Fruit fly (Drosophila melanogaster) whole organism, embryonic: ENCODE measurements around the gene CG42305.

Experiments
- CG1024 ChIP-seq: fragments of 200-800 bp; sonication (Bioruptor generic); IDR thresholded peaks from 2 replicates; pipeline ENCODE4 v1.3.6; 2022; ENCODE audit warnings: missing biosample characterization, missing genetic modification characterization
- CG10959 ChIP-seq: fragments of 200-800 bp; sonication (Bioruptor generic); IDR thresholded peaks from 2 replicates; pipeline ENCODE4 v1.3.6; 2022; ENCODE audit warnings: missing biosample characterization, missing genetic modification characterization
- CG16813 ChIP-seq: fragments of 200-800 bp; sonication (Bioruptor generic); IDR thresholded peaks from 3 replicates; pipeline ENCODE4 v1.3.6; 2022; ENCODE audit warnings: missing biosample characterization, missing genetic modification characterization; ENCODE audit not compliant: partially characterized antibody
- CG2889 ChIP-seq: fragments of 200-800 bp; sonication (Bioruptor generic); IDR thresholded peaks from 3 replicates; pipeline ENCODE4 v1.3.6; 2022; ENCODE audit warnings: missing biosample characterization, missing genetic modification characterization
- CG3407 ChIP-seq: fragments of 200-800 bp; sonication (Bioruptor generic); optimal IDR thresholded peaks from 2 replicates; lab custom pipeline; 2018; ENCODE audit warnings: missing biosample characterization, mild to moderate bottlenecking, missing genetic modification characterization
- CG6654 ChIP-seq: fragments of 200-800 bp; sonication (Bioruptor generic); optimal IDR thresholded peaks from 2 replicates; lab custom pipeline; 2017; ENCODE audit warnings: missing biosample characterization, mild to moderate bottlenecking, missing genetic modification characterization
- CG8478 ChIP-seq: fragments of >200 bp; optimal IDR thresholded peaks from 2 replicates; lab custom pipeline; 2018
- CG8765 ChIP-seq: fragments of 200-800 bp; sonication (Bioruptor generic); IDR thresholded peaks from 2 replicates; pipeline ENCODE4 v1.3.6; 2022; ENCODE audit warnings: missing biosample characterization, missing genetic modification characterization
- CG9817 ChIP-seq: fragments of 200-800 bp; sonication (Bioruptor generic); optimal IDR thresholded peaks from 2 replicates; lab custom pipeline; 2018; ENCODE audit warnings: missing biosample characterization, mild to moderate bottlenecking, missing genetic modification characterization, moderate library complexity
- Dfd ChIP-seq, 2 experiments: fragments of >200 bp; optimal IDR thresholded peaks; 2 replicates each; lab custom pipeline; 2017; ENCODE audit warnings: missing biosample characterization in 2 of 2, missing genetic modification characterization in 2 of 2
- Ets65A ChIP-seq: fragments of 200-800 bp; sonication (Bioruptor generic); peaks from one replicate; lab custom pipeline; 2016; ENCODE audit warnings: missing biosample characterization, missing genetic modification characterization
- Hr39 ChIP-seq: fragments of >200 bp; optimal IDR thresholded peaks from 2 replicates; lab custom pipeline; 2017
- Jarid2 ChIP-seq: fragments of 200-800 bp; sonication (Bioruptor generic); optimal IDR thresholded peaks from 3 replicates; lab custom pipeline; 2017; ENCODE audit warnings: mild to moderate bottlenecking, missing biosample characterization, missing genetic modification reagents, missing genetic modification characterization
- Six4 ChIP-seq: fragments of 200-800 bp; sonication (Bioruptor generic); optimal IDR thresholded peaks from 2 replicates; lab custom pipeline; 2016; ENCODE audit warnings: missing biosample characterization, missing genetic modification characterization
- btn ChIP-seq: fragments of 200-800 bp; sonication (Bioruptor generic); optimal IDR thresholded peaks from 2 replicates; lab custom pipeline; 2016; ENCODE audit warnings: missing biosample characterization, missing genetic modification characterization
- ci ChIP-seq: fragments of 200-800 bp; sonication (Bioruptor generic); IDR thresholded peaks from 3 replicates; pipeline ENCODE4 v1.3.6; 2022; ENCODE audit warnings: missing biosample characterization, missing genetic modification characterization
- pzg ChIP-seq: fragments of 200-800 bp; sonication (Bioruptor generic); optimal IDR thresholded peaks from 3 replicates; lab custom pipeline; 2018; ENCODE audit warnings: missing biosample characterization, mild to moderate bottlenecking, missing genetic modification characterization, moderate library complexity
- sr ChIP-seq: fragments of 200-800 bp; sonication (Bioruptor generic); IDR thresholded peaks from 3 replicates; pipeline ENCODE4 v1.3.6; 2022; ENCODE audit warnings: missing biosample characterization, missing genetic modification characterization

Gene CG42305

DNA sequence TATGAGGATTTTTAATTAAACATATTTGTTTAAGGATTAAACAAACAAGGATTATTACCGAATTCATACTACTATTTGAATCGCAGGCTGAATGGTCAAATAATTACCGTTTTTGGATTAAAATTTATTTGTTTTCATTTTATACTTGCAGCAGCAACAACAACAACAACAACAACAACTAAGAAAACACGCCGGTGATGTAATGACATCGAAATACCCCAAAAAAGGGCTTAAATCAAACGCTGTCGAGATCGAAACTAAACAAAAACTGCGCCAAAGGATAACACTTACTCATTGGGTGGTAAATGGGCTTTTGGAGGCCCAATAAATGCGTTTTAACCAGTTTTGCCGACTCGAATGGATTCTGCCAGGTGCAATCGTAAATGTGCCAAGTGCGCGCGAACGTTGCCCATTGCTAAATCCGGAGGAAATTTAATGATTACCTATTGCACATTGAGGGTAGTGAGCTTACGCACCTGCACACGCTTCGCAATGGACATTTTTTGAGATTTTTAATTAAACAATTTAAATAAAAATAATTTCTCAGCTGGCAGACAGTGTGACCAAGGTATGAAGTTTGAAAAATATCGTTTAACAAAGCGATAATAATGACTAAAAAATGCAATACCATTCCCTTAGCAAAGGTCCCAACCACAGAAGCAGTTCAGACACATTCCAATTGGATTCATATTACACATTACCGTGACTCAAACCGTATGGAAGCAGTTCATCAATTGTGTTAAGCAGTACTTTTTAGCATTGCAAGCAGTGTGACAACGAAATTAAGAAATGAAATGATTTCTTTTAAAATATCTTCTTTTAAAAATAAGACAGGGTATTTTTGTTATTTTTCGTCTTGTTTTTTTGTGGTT, 46.4 kb downstream of the CG42305 start, which contains the start of the genes CG10602 and mRpL13 (continued):
- peak in 1 of 2 experiments; percentile 94 for TF ChIP-seq Dfd (GFP tag; optimal IDR thresholded peaks at IDR 0.05; lab: Kevin White, UChicago)
- TF ChIP-seq CG6654 = no peak
- TF ChIP-seq CG2889 (GFP tag; lab: Robert Waterston, UW) = no peak
- TF ChIP-seq Six4 = peak; percentile 1
- TF ChIP-seq btn = no peak
- no peak for TF ChIP-seq CG3407 (GFP tag; lab: Kevin White, UChicago)
- peak; percentile 97 for TF ChIP-seq pzg
- TF ChIP-seq, all 482 proteins: peak for 132

DNA sequence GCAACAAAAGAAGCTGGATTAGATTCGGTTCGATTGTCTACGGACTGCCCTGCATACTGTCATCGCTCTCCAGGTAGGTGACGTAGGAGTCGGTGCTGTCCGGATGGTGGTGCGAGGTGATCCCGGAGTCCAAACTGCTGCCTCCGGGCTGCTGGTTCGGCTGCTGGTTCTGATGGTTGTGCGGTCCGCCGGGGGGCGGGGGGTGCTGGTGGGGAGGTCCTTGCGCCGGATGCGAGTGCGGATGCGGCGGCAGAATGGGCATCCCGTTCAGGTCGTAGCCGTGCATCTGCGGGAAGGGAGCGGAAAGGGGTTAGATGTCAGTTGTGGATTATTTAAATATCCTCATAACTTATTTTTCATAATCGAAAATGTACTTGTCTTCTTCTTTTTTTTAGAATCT, 48.5 kb downstream of the CG42305 start:
- TF ChIP-seq CG8765 (GFP tag; lab: Robert Waterston, UW) = no peak
- TF ChIP-seq CG1024 (GFP tag; lab: Robert Waterston, UW) = no peak
- 0 out of 3 replicates have a peak, but pooled peaks have one; percentile 22 for TF ChIP-seq CG16813 (GFP tag; lab: Robert Waterston, UW)
- peak; percentile 11 for TF ChIP-seq Jarid2 (GFP tag; lab: Kevin White, UChicago)
- peak; percentile 2 for TF ChIP-seq CG8478 (lab: Kevin White, UChicago)
- peak; percentile 4; the same call in 1 of the 3 replicates for TF ChIP-seq sr (GFP tag; lab: Robert Waterston, UW)
- TF ChIP-seq Hr39 (lab: Kevin White, UChicago) = peak; percentile 78
- no peak for TF ChIP-seq CG9817
- TF ChIP-seq CG10959 (GFP tag; lab: Robert Waterston, UW) = no peak
- TF ChIP-seq ci (GFP tag; lab: Robert Waterston, UW) = no peak
- peak; percentile 20 for TF ChIP-seq Ets65A (GFP tag; lab: Kevin White, UChicago)
